Fruit fly (Drosophila melanogaster) whole organism, embryonic: Measurements from ENCODE around the gene CG3165.

ENCODE experiments used
- ATbp ChIP-seq: fragments of 200-800 bp; sonication (Bioruptor generic); optimal IDR thresholded peaks from 2 replicates; lab custom pipeline; 2017; ENCODE audit warnings: missing biosample characterization, mild to moderate bottlenecking, missing genetic modification characterization, missing genetic modification reagents
- Ada2b ChIP-seq: fragments of 200-800 bp; sonication (Bioruptor generic); IDR thresholded peaks from 2 replicates; pipeline ENCODE4 v1.3.6; 2022; ENCODE audit warnings: missing biosample characterization, missing genetic modification characterization
- Adf1 ChIP-seq: fragments of 200-800 bp; sonication (Bioruptor generic); IDR thresholded peaks from 2 replicates; pipeline ENCODE4 v1.3.6; 2022; ENCODE audit warnings: missing biosample characterization, missing genetic modification characterization
- CG10321 ChIP-seq: fragments of 200-800 bp; sonication (Bioruptor generic); IDR thresholded peaks from 2 replicates; pipeline ENCODE4 v1.3.6; 2022; ENCODE audit warnings: missing biosample characterization, missing genetic modification characterization
- CG11695 ChIP-seq: fragments of 200-800 bp; sonication (Bioruptor generic); IDR thresholded peaks from 3 replicates; pipeline ENCODE4 v1.3.6; 2022; ENCODE audit warnings: missing biosample characterization, missing genetic modification characterization
- CG12071 ChIP-seq: fragments of 200-800 bp; sonication (Bioruptor generic); optimal IDR thresholded peaks from 3 replicates; lab custom pipeline; 2018; ENCODE audit warnings: missing biosample characterization, mild to moderate bottlenecking, missing genetic modification characterization
- CG12236 ChIP-seq: fragments of 200-800 bp; sonication (Bioruptor generic); optimal IDR thresholded peaks from 2 replicates; lab custom pipeline; 2016; ENCODE audit warnings: missing biosample characterization, missing genetic modification characterization
- CG12299 ChIP-seq: fragments of 200-800 bp; sonication (Bioruptor generic); optimal IDR thresholded peaks from 2 replicates; lab custom pipeline; 2018; ENCODE audit warnings: missing biosample characterization, mild to moderate bottlenecking, missing genetic modification characterization
- CG12391 ChIP-seq: fragments of 200-800 bp; sonication (Bioruptor generic); optimal IDR thresholded peaks from 3 replicates; lab custom pipeline; 2018; ENCODE audit warnings: missing biosample characterization, mild to moderate bottlenecking, missing genetic modification characterization, moderate library complexity
- CG13775 ChIP-seq: fragments of 200-800 bp; sonication (Bioruptor generic); optimal IDR thresholded peaks from 3 replicates; lab custom pipeline; 2017; ENCODE audit warnings: missing biosample characterization, mild to moderate bottlenecking, missing genetic modification characterization
- CG14441 ChIP-seq: fragments of 200-800 bp; sonication (Bioruptor generic); IDR thresholded peaks from 2 replicates; pipeline ENCODE4 v1.3.6; 2022; ENCODE audit warnings: missing biosample characterization, missing genetic modification characterization
- CG1647 ChIP-seq: fragments of 200-800 bp; sonication (Bioruptor generic); optimal IDR thresholded peaks from 3 replicates; lab custom pipeline; 2016; ENCODE audit warnings: missing biosample characterization, missing genetic modification characterization
- CG16779 ChIP-seq: fragments of 200-800 bp; sonication (Bioruptor generic); IDR thresholded peaks from 2 replicates; pipeline ENCODE4 v1.3.6; 2022; ENCODE audit warnings: missing biosample characterization, missing genetic modification characterization
- CG17328 ChIP-seq: fragments of 200-800 bp; sonication (Bioruptor generic); IDR thresholded peaks from 2 replicates; pipeline ENCODE4 v1.3.6; 2022; ENCODE audit warnings: missing biosample characterization, missing genetic modification characterization
- CG3995 ChIP-seq: fragments of 200-800 bp; sonication (Bioruptor generic); optimal IDR thresholded peaks from 3 replicates; lab custom pipeline; 2016; ENCODE audit warnings: missing biosample characterization, missing genetic modification characterization
- CG4404 ChIP-seq: fragments of 200-800 bp; sonication (Bioruptor generic); IDR thresholded peaks from 2 replicates; pipeline ENCODE4 v1.3.6; 2022; ENCODE audit warnings: missing biosample characterization, missing genetic modification characterization
- CG8359 ChIP-seq: fragments of 200-800 bp; sonication (Bioruptor generic); optimal IDR thresholded peaks from 2 replicates; lab custom pipeline; 2017; ENCODE audit warnings: missing biosample characterization, mild to moderate bottlenecking, missing genetic modification characterization, borderline replicate concordance
- CG9727 ChIP-seq: fragments of 200-800 bp; sonication (Bioruptor generic); optimal IDR thresholded peaks from 3 replicates; lab custom pipeline; 2017; ENCODE audit warnings: missing biosample characterization, mild to moderate bottlenecking, missing genetic modification characterization
- CG9932 ChIP-seq: fragments of 200-800 bp; sonication (Bioruptor generic); IDR thresholded peaks from 2 replicates; pipeline ENCODE4 v1.3.6; 2022; ENCODE audit warnings: missing biosample characterization, missing genetic modification characterization
- D ChIP-seq, 2 experiments: fragments of 200-800 bp in 1 of 2; fragments of >200 bp in 1 of 2; sonication (Bioruptor generic) in 1 of 2; optimal IDR thresholded peaks; 2 replicates in 1 of 2; 3 replicates in 1 of 2; lab custom pipeline; 2017; ENCODE audit warnings: mild to moderate bottlenecking in 1 of 2, missing biosample characterization in 1 of 2, missing genetic modification characterization in 1 of 2, missing genetic modification reagents in 1 of 2
- Eip74EF ChIP-seq, 2 experiments: fragments of 200-800 bp in 1 of 2; fragments of >200 bp in 1 of 2; sonication (Bioruptor generic) in 1 of 2; optimal IDR thresholded peaks; 2 replicates each; lab custom pipeline; 2017 to 2019; ENCODE audit warnings: missing biosample characterization in 2 of 2, missing genetic modification characterization in 2 of 2, mild to moderate bottlenecking in 1 of 2, moderate library complexity in 1 of 2
- Gug ChIP-seq: fragments of 200-800 bp; sonication (Bioruptor generic); IDR thresholded peaks from 4 replicates; pipeline ENCODE4 v1.3.6; 2022; ENCODE audit warnings: missing biosample characterization, missing genetic modification characterization
- HLH3B ChIP-seq: fragments of 200-800 bp; sonication (Bioruptor generic); IDR thresholded peaks from 2 replicates; pipeline ENCODE4 v1.3.6; 2022; ENCODE audit warnings: missing biosample characterization, missing genetic modification characterization
- Hr78 ChIP-seq, 2 experiments: fragments of 200-800 bp in 1 of 2; fragments of >200 bp in 1 of 2; sonication (Bioruptor generic) in 1 of 2; optimal IDR thresholded peaks; 2 replicates each; lab custom pipeline; 2017 to 2019; ENCODE audit warnings: missing biosample characterization in 2 of 2, missing genetic modification characterization in 2 of 2, mild to moderate bottlenecking in 1 of 2, moderate library complexity in 1 of 2
- MBD-R2 ChIP-seq: fragments of 200-800 bp; sonication (Bioruptor generic); IDR thresholded peaks from 2 replicates; pipeline ENCODE4 v1.3.6; 2022; ENCODE audit warnings: missing biosample characterization, missing genetic modification characterization
- MTF-1 ChIP-seq: fragments of 200-800 bp; sonication (Bioruptor generic); optimal IDR thresholded peaks from 2 replicates; lab custom pipeline; 2018; ENCODE audit warnings: missing biosample characterization, mild to moderate bottlenecking, missing genetic modification characterization, borderline replicate concordance
- Nf-YA ChIP-seq: fragments of 200-800 bp; sonication (Bioruptor generic); IDR thresholded peaks from 2 replicates; pipeline ENCODE4 v1.3.6; 2022; ENCODE audit warnings: missing biosample characterization, missing genetic modification characterization
- Nf-YB ChIP-seq: fragments of 200-800 bp; sonication (Bioruptor generic); optimal IDR thresholded peaks from 3 replicates; lab custom pipeline; 2019; ENCODE audit warnings: missing biosample characterization, mild to moderate bottlenecking, missing genetic modification characterization, moderate library complexity
- Vsx1 ChIP-seq: fragments of 200-800 bp; sonication (Bioruptor generic); optimal IDR thresholded peaks from 2 replicates; lab custom pipeline; 2017; ENCODE audit warnings: missing biosample characterization, mild to moderate bottlenecking, missing genetic modification characterization, missing genetic modification reagents
- ac ChIP-seq: fragments of 200-800 bp; sonication (Bioruptor generic); optimal IDR thresholded peaks from 3 replicates; lab custom pipeline; 2017; ENCODE audit warnings: missing biosample characterization, mild to moderate bottlenecking, missing genetic modification characterization
- bsh ChIP-seq, 2 experiments: fragments of 200-800 bp; sonication (Bioruptor generic); optimal IDR thresholded peaks; 2 replicates each; lab custom pipeline; 2017 to 2018; ENCODE audit warnings: mild to moderate bottlenecking in 2 of 2, missing biosample characterization in 2 of 2, missing genetic modification characterization in 2 of 2, moderate library complexity in 1 of 2
- cg ChIP-seq: fragments of 200-800 bp; sonication (Bioruptor generic); optimal IDR thresholded peaks from 3 replicates; lab custom pipeline; 2019; ENCODE audit warnings: missing biosample characterization, mild to moderate bottlenecking, missing genetic modification characterization, moderate library complexity
- chinmo ChIP-seq: fragments of 200-800 bp; sonication (Bioruptor generic); IDR thresholded peaks from 4 replicates; pipeline ENCODE4 v1.3.6; 2022; ENCODE audit warnings: missing biosample characterization, missing genetic modification characterization; ENCODE audit not compliant: partially characterized antibody
- chm ChIP-seq: fragments of 200-800 bp; sonication (Bioruptor generic); IDR thresholded peaks from 2 replicates; pipeline ENCODE4 v1.3.6; 2022; ENCODE audit warnings: missing biosample characterization, missing genetic modification characterization
- corto ChIP-seq: fragments of 200-800 bp; sonication (Bioruptor generic); optimal IDR thresholded peaks from 2 replicates; lab custom pipeline; 2016; ENCODE audit warnings: missing biosample characterization, mild to moderate bottlenecking, missing genetic modification characterization, moderate library complexity
- crol ChIP-seq: fragments of 200-800 bp; sonication (Bioruptor generic); IDR thresholded peaks from 2 replicates; pipeline ENCODE4 v1.3.6; 2022; ENCODE audit warnings: missing biosample characterization, missing genetic modification characterization
- fd64A ChIP-seq: fragments of 200-800 bp; sonication (Bioruptor generic); optimal IDR thresholded peaks from 3 replicates; lab custom pipeline; 2018; ENCODE audit warnings: missing biosample characterization, mild to moderate bottlenecking, missing genetic modification characterization
- fd96Cb ChIP-seq: fragments of 200-800 bp; sonication (Bioruptor generic); optimal IDR thresholded peaks from 2 replicates; lab custom pipeline; 2018; ENCODE audit warnings: missing biosample characterization, mild to moderate bottlenecking, missing genetic modification characterization, moderate library complexity
- fu2 ChIP-seq: fragments of 200-800 bp; sonication (Bioruptor generic); optimal IDR thresholded peaks from 2 replicates; lab custom pipeline; 2016; ENCODE audit warnings: missing biosample characterization, missing genetic modification characterization
- gsb-n ChIP-seq: fragments of 200-800 bp; sonication (Bioruptor generic); optimal IDR thresholded peaks from 3 replicates; lab custom pipeline; 2018; ENCODE audit warnings: missing biosample characterization, mild to moderate bottlenecking, missing genetic modification characterization
- kni ChIP-seq: fragments of 200-800 bp; sonication (Bioruptor generic); optimal IDR thresholded peaks from 3 replicates; lab custom pipeline; 2017; ENCODE audit warnings: mild to moderate bottlenecking, missing biosample characterization, missing genetic modification reagents, missing genetic modification characterization
- otp ChIP-seq: fragments of 200-800 bp; sonication (Bioruptor generic); IDR thresholded peaks from 3 replicates; pipeline ENCODE4, ENCODE4 v1.3.6; 2022; ENCODE audit warnings: missing biosample characterization, missing genetic modification characterization
- p53 ChIP-seq: fragments of 200-800 bp; sonication (Bioruptor generic); optimal IDR thresholded peaks from 2 replicates; lab custom pipeline; 2016; ENCODE audit warnings: missing biosample characterization, missing genetic modification characterization
- sens-2 ChIP-seq: fragments of 200-800 bp; sonication (Bioruptor generic); IDR thresholded peaks from 2 replicates; pipeline ENCODE4 v1.3.6; 2022; ENCODE audit warnings: missing biosample characterization, missing genetic modification characterization
- seq ChIP-seq: fragments of 200-800 bp; sonication (Bioruptor generic); IDR thresholded peaks from 2 replicates; pipeline ENCODE4 v1.3.6; 2022; ENCODE audit warnings: missing biosample characterization, missing genetic modification characterization
- sqz ChIP-seq: fragments of 200-800 bp; sonication (Bioruptor generic); optimal IDR thresholded peaks from 3 replicates; lab custom pipeline; 2018; ENCODE audit warnings: missing biosample characterization, mild to moderate bottlenecking, missing genetic modification characterization
- stc ChIP-seq: fragments of 200-800 bp; sonication (Bioruptor generic); IDR thresholded peaks from 2 replicates; pipeline ENCODE4 v1.3.6; 2022; ENCODE audit warnings: missing biosample characterization, missing genetic modification characterization
- zen ChIP-seq: fragments of 200-800 bp; sonication (Bioruptor generic); optimal IDR thresholded peaks from 3 replicates; lab custom pipeline; 2018; ENCODE audit warnings: missing biosample characterization, mild to moderate bottlenecking, missing genetic modification characterization, moderate library complexity
- zfh1 ChIP-seq: fragments of 200-800 bp; sonication (Bioruptor generic); IDR thresholded peaks from 3 replicates; pipeline ENCODE4 v1.3.6; 2022; ENCODE audit warnings: missing biosample characterization, missing genetic modification characterization

CG3165 gene

DNA sequence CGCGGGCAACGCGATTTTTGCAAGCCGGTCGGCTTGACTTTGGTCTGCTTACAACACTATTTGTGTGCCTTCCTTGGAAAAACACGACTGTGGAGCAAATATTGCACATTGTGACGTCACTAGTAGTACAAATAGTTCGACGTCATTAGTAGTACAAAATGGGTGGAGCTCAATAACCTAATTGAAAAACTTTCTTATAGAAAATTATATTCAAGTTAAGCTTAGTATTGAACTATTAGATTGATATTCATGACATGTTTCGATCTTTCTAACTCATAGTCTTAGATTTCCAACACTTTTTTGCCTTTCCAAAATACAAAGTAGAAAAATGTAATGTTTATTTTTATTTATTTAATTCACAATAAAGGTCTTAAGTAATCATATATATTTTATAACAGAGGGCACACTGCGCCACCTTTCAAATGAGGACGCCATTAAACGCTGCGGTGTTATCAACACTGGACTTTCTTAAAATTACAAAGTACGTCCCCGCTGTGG lies 4.4 kb upstream of the CG3165 start, which contains the start of the genes Rrp1 and gammaTub23C (continued):
- TF ChIP-seq D (optimal IDR thresholded peaks at IDR 0.05; lab: Kevin White, UChicago) (no peak), D (GFP tag; optimal IDR thresholded peaks at IDR 0.05; lab: Kevin White, UChicago) (peak; percentile 88), CG10321 (peak; percentile 28; the same call in 1 of the 2 replicates), ac (peak; percentile 43), zen (tag; lab: Kevin White, UChicago) (peak; percentile 81), CG3995 (GFP tag; lab: Kevin White, UChicago) (peak; percentile 67), CG9727 (GFP tag; lab: Kevin White, UChicago) (peak; percentile 95), sens-2 (peak; percentile 64), HLH3B (peak; percentile 80), CG14441 (peak; percentile 81), CG12071 (GFP tag; lab: Kevin White, UChicago) (peak; percentile 69), Gug (GFP tag; lab: Robert Waterston, UW) (peak; percentile 88), Vsx1 (GFP tag; lab: Kevin White, UChicago) (no peak), CG4404 (GFP tag; lab: Robert Waterston, UW) (peak; percentile 87), CG11695 (GFP tag; lab: Robert Waterston, UW) (peak; percentile 86), MTF-1 (GFP tag; lab: Kevin White, UChicago) (peak; percentile 43), gsb-n (tag; lab: Kevin White, UChicago) (peak; percentile 77), ATbp (GFP tag; lab: Kevin White, UChicago) (peak; percentile 75), Ada2b (GFP tag; lab: Robert Waterston, UW) (peak; percentile 58; the same call in 1 of the 2 replicates), crol (GFP tag; lab: Robert Waterston, UW) (no peak), Nf-YA (GFP tag; lab: Robert Waterston, UW) (no peak), CG8359 (GFP tag; lab: Kevin White, UChicago) (peak; percentile 68), seq (GFP tag; lab: Robert Waterston, UW) (peak; percentile 68), fd96Cb (tag; lab: Kevin White, UChicago) (peak; percentile 90), CG9932 (peak; percentile 85; the same call in 1 of the 2 replicates), cg (GFP tag; lab: Kevin White, UChicago) (no peak), bsh (GFP tag; optimal IDR thresholded peaks at IDR 0.05; lab: Kevin White, UChicago) (peak; percentile 71 to 83), CG1647 (peak; percentile 60), Nf-YB (peak; percentile 75), fu2 (GFP tag; lab: Kevin White, UChicago) (peak; percentile 63), CG17328 (GFP tag; lab: Robert Waterston, UW) (peak; percentile 43; the same call in 1 of the 2 replicates), zfh1 (GFP tag; lab: Robert Waterston, UW) (peak; percentile 70), CG12236 (GFP tag; lab: Kevin White, UChicago) (peak; percentile 41), chm (GFP tag; lab: Robert Waterston, UW) (0 out of 2 replicates have a peak, but pooled peaks have one; percentile 12), p53 (GFP tag; lab: Kevin White, UChicago) (no peak), Hr78 (GFP tag; optimal IDR thresholded peaks at IDR 0.05; lab: Kevin White, UChicago) (peak in 1 of 2 experiments; percentile 71), Adf1 (no peak; the same call in 1 of the 2 replicates), kni (GFP tag; lab: Kevin White, UChicago) (peak; percentile 85), CG12391 (peak; percentile 94), CG13775 (GFP tag; lab: Kevin White, UChicago) (peak; percentile 96), otp (peak; percentile 46; the same call in 1 of the 3 replicates), MBD-R2 (GFP tag; lab: Robert Waterston, UW) (peak; percentile 76), CG12299 (tag; lab: Kevin White, UChicago) (peak; percentile 79), chinmo (GFP tag; lab: Robert Waterston, UW) (no peak), fd64A (GFP tag; lab: Kevin White, UChicago) (peak; percentile 46), CG16779 (GFP tag; lab: Robert Waterston, UW) (no peak), stc (GFP tag; lab: Robert Waterston, UW) (peak; percentile 42; the same call in 1 of the 2 replicates), sqz (GFP tag; lab: Kevin White, UChicago) (no peak), corto (peak; percentile 47), Eip74EF (GFP tag; optimal IDR thresholded peaks at IDR 0.05; lab: Kevin White, UChicago) (peak in 1 of 2 experiments; percentile 86)
